Worm (Caenorhabditis elegans) whole organism, L2 larva: ENCODE data around the gene srw-84.

Source experiments
- C34F6.9 ChIP-seq: fragments of 150-350 bp; optimal IDR thresholded peaks from 2 replicates; lab custom pipeline; 2014; ENCODE audit warnings: missing biosample characterization, missing genetic modification characterization
- F13H6.1 ChIP-seq: sonication (generic microtip); optimal IDR thresholded peaks from 2 replicates; lab custom pipeline; 2016; ENCODE audit warnings: missing genetic modification characterization, missing compliant biosample characterization
- R02D3.7 ChIP-seq: fragments of 150-350 bp; optimal IDR thresholded peaks from 2 replicates; lab custom pipeline; 2014; ENCODE audit warnings: missing biosample characterization, missing genetic modification characterization
- Y55F3AM.14 ChIP-seq: fragments of 200-800 bp; sonication (Bioruptor generic); optimal IDR thresholded peaks from 2 replicates; lab custom pipeline; 2018; ENCODE audit warnings: mild to moderate bottlenecking, missing genetic modification characterization, missing compliant biosample characterization
- blmp-1 ChIP-seq: sonication (generic microtip); optimal IDR thresholded peaks from 2 replicates; lab custom pipeline; 2017; ENCODE audit warnings: missing genetic modification characterization, mild to moderate bottlenecking, missing compliant biosample characterization, antibody characterized with exemption, moderate library complexity; ENCODE audit not compliant: insufficient read depth
- crh-2 ChIP-seq: sonication (generic microtip); optimal IDR thresholded peaks from 2 replicates; lab custom pipeline; 2017; ENCODE audit warnings: missing biosample characterization, missing genetic modification characterization
- egl-27 ChIP-seq: sonication (generic microtip); optimal IDR thresholded peaks from 3 replicates; lab custom pipeline; 2017; ENCODE audit warnings: missing biosample characterization, missing genetic modification reagents, missing genetic modification characterization
- fos-1 ChIP-seq: fragments of 150-350 bp; optimal IDR thresholded peaks from 2 replicates; lab custom pipeline; 2014; ENCODE audit warnings: missing biosample characterization, missing genetic modification characterization
- gmeb-1 ChIP-seq: fragments of 150-350 bp; optimal IDR thresholded peaks from 2 replicates; lab custom pipeline; 2014; ENCODE audit warnings: missing biosample characterization, missing genetic modification characterization
- lin-39 ChIP-seq: fragments of 150-350 bp; optimal IDR thresholded peaks from 2 replicates; lab custom pipeline; 2014; ENCODE audit warnings: missing biosample characterization, missing genetic modification reagents, missing genetic modification characterization
- lsy-2 ChIP-seq, 2 experiments: fragments of 150-350 bp in 1 of 2; sonication (generic microtip) in 1 of 2; optimal IDR thresholded peaks; 2 replicates each; lab custom pipeline; 2014 to 2017; ENCODE audit warnings: missing biosample characterization in 2 of 2, missing genetic modification characterization in 2 of 2
- mbf-1 ChIP-seq: sonication (generic microtip); optimal IDR thresholded peaks from 2 replicates; lab custom pipeline; 2017; ENCODE audit warnings: missing biosample characterization, missing genetic modification characterization
- mdl-1 ChIP-seq, 2 experiments: fragments of 150-350 bp in 1 of 2; sonication (generic microtip) in 1 of 2; optimal IDR thresholded peaks; 2 replicates each; lab custom pipeline; 2017; ENCODE audit warnings: missing biosample characterization in 2 of 2, missing genetic modification characterization in 2 of 2
- nhr-10 ChIP-seq: sonication (generic microtip); optimal IDR thresholded peaks from 2 replicates; lab custom pipeline; 2017; ENCODE audit warnings: missing biosample characterization, missing genetic modification characterization
- nhr-129 ChIP-seq: fragments of 150-350 bp; optimal IDR thresholded peaks from 2 replicates; lab custom pipeline; 2014; ENCODE audit warnings: missing biosample characterization, missing genetic modification characterization
- nhr-21 ChIP-seq: fragments of 150-350 bp; optimal IDR thresholded peaks from 2 replicates; lab custom pipeline; 2014; ENCODE audit warnings: missing biosample characterization, missing genetic modification characterization
- nhr-237 ChIP-seq: fragments of 150-350 bp; optimal IDR thresholded peaks from 2 replicates; lab custom pipeline; 2014; ENCODE audit warnings: missing biosample characterization, missing genetic modification characterization
- nhr-25 ChIP-seq: fragments of 150-350 bp; sonication (generic microtip); optimal IDR thresholded peaks from 3 replicates; lab custom pipeline; 2014; ENCODE audit warnings: missing biosample characterization, missing genetic modification characterization
- skn-1 ChIP-seq: sonication (generic microtip); optimal IDR thresholded peaks from 2 replicates; lab custom pipeline; 2017; ENCODE audit warnings: missing biosample characterization, missing genetic modification characterization
- sma-3 ChIP-seq: sonication (generic microtip); optimal IDR thresholded peaks from 2 replicates; lab custom pipeline; 2016; ENCODE audit warnings: missing genetic modification reagents, missing genetic modification characterization, missing compliant biosample characterization
- sma-9 ChIP-seq, 2 experiments: fragments of 150-350 bp in 1 of 2; sonication (generic microtip) in 1 of 2; optimal IDR thresholded peaks; 2 replicates each; lab custom pipeline; 2014 to 2016; ENCODE audit warnings: missing genetic modification characterization in 2 of 2, mild to moderate bottlenecking in 1 of 2, missing biosample characterization in 1 of 2, missing compliant biosample characterization in 1 of 2, missing genetic modification reagents in 1 of 2, moderate library complexity in 1 of 2
- snpc-4 ChIP-seq: fragments of 150-350 bp; optimal IDR thresholded peaks from 2 replicates; lab custom pipeline; 2014; ENCODE audit warnings: missing biosample characterization, missing genetic modification characterization
- unc-55 ChIP-seq: fragments of 150-350 bp; sonication (generic microtip); optimal IDR thresholded peaks from 3 replicates; lab custom pipeline; 2014; ENCODE audit warnings: missing biosample characterization, missing genetic modification reagents, missing genetic modification characterization
- unc-62 ChIP-seq: fragments of 150-350 bp; optimal IDR thresholded peaks from 2 replicates; lab custom pipeline; 2014; ENCODE audit warnings: missing biosample characterization, missing genetic modification reagents, missing genetic modification characterization
- zag-1 ChIP-seq: fragments of 150-350 bp; optimal IDR thresholded peaks from 2 replicates; lab custom pipeline; 2014; ENCODE audit warnings: missing biosample characterization, missing genetic modification characterization
- ztf-11 ChIP-seq: sonication (generic microtip); optimal IDR thresholded peaks from 2 replicates; lab custom pipeline; 2017; ENCODE audit warnings: missing biosample characterization, missing genetic modification characterization
- ztf-4 ChIP-seq: fragments of 150-350 bp; optimal IDR thresholded peaks from 2 replicates; lab custom pipeline; 2014; ENCODE audit warnings: missing biosample characterization, missing genetic modification characterization

Gene srw-84

DNA sequence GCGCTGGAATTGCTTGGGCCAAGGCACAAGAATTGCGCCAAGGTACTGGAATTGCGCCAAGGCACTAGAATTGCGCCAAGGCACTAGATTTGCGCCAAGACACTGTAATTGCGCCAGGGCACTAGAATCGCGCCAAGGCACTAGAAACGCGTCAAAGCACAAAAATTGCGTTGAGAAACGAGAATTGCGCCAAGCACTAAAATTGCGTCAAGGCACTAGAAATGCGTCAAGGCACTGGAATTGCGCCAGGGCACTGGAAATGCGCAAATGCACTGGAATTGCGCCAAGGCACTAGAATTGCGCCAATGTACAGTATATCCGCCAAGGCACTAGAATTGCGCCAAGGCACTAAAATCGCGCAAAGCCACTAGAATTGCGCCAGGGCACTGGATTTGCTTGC, 9.3 kb upstream of the srw-84 start:
- TF ChIP-seq sma-9 (GFP tag; optimal IDR thresholded peaks at IDR 0.05; lab: Kevin White, UChicago): no peak
- TF ChIP-seq sma-9 (tag; optimal IDR thresholded peaks at IDR 0.05; lab: Kevin White, UChicago): no peak

DNA sequence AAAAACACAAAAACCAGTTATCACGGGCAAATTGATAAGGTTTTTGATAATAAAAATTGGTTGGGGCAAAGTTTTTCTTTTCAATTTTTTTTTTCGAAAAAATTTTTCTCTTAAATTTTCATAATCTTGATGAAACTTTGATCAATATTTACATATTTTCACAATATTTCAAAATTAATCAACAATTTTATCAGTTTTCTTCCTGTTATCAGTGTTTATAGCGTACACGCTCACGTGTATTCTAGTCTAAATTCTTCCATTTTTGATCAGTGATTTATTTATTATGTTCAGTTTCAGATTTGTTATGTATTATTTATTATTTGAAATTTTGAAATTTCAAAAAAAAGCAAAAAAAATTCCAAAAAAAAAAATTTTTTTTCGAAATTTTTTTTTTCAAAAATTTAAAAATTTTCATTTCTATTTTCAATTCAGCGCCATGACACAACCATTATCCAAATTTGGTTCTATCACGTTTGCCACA, 4.0 kb upstream of the srw-84 start, which contains the start of gene nceh-1:
Gene nceh-1 (plus strand): TSS at position 431 of the 481 bp plus-strand sequence.
- TF ChIP-seq fos-1 (peak; percentile 42), zag-1 (tag; lab: Kevin White, UChicago) (no peak), ztf-11 (tag; lab: Kevin White, UChicago) (no peak)
- TF ChIP-seq, all 48 proteins: peak for 1

DNA sequence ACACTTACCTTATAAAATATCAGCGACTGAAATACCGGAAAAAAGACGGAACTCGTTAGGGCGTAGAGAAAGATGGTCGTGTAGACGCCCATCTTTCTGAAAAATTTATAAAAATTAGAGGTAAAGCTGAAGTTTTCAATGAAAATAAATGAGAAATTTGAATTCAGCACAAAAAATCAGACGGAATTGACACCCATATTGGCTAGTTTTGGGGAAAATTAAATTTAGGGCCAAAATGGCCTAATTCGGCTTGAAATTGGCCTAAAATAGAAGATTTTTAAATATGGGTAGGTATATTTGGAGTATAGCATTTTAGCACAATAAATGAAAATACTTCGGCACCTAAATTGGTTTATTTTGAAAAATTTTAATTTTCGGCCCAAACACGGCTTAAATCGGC, 9.0 kb downstream of the srw-84 start, which contains the start of gene slcr-46.2:
Gene slcr-46.2 (minus strand): TSS at position 101 of the 400 bp plus-strand sequence.
- no peak for TF ChIP-seq snpc-4 (tag; lab: Kevin White, UChicago)
- no peak for TF ChIP-seq nhr-237 (tag; lab: Kevin White, UChicago)
- no peak for TF ChIP-seq ztf-4 (tag; lab: Kevin White, UChicago)
- TF ChIP-seq mbf-1 (tag; lab: Kevin White, UChicago): no peak
- TF ChIP-seq skn-1: no peak
- no peak for TF ChIP-seq sma-3 (GFP tag; lab: Kevin White, UChicago)
- TF ChIP-seq blmp-1 (tag; lab: Kevin White, UChicago): no peak

ce11 chrV:19391242-19391641, 10.2 kb downstream of the srw-84 start:
- TF ChIP-seq lsy-2 (tag; optimal IDR thresholded peaks at IDR 0.05; lab: Kevin White, UChicago) (peak in 1 of 2 experiments; percentile 33), C34F6.9 (peak; percentile 20), crh-2 (tag; lab: Kevin White, UChicago) (peak; percentile 14), gmeb-1 (no peak), unc-55 (GFP tag; lab: Kevin White, UChicago) (peak; percentile 57), nhr-129 (tag; lab: Kevin White, UChicago) (peak; percentile 10)

ce11 chrV:19394750-19395149, 13.7 kb downstream of the srw-84 start, which contains the start of gene C25F9.8:
Gene C25F9.8 (plus strand): TSS chrV:19395050.
- no peak for TF ChIP-seq R02D3.7 (tag; lab: Kevin White, UChicago)
- TF ChIP-seq nhr-10: no peak
- no peak for TF ChIP-seq lin-39
- TF ChIP-seq nhr-21 (tag; lab: Kevin White, UChicago): no peak
- TF ChIP-seq gmeb-1: no peak
- TF ChIP-seq unc-55 (GFP tag; lab: Kevin White, UChicago): no peak
- TF ChIP-seq nhr-25 (tag; lab: Kevin White, UChicago): no peak
- no peak for TF ChIP-seq F13H6.1 (tag; lab: Kevin White, UChicago)
- TF ChIP-seq Y55F3AM.14: no peak
- TF ChIP-seq mdl-1 (tag; optimal IDR thresholded peaks at IDR 0.05; lab: Kevin White, UChicago): no peak
- TF ChIP-seq egl-27: no peak
- no peak for TF ChIP-seq unc-62 (GFP tag; lab: Kevin White, UChicago)

DNA sequence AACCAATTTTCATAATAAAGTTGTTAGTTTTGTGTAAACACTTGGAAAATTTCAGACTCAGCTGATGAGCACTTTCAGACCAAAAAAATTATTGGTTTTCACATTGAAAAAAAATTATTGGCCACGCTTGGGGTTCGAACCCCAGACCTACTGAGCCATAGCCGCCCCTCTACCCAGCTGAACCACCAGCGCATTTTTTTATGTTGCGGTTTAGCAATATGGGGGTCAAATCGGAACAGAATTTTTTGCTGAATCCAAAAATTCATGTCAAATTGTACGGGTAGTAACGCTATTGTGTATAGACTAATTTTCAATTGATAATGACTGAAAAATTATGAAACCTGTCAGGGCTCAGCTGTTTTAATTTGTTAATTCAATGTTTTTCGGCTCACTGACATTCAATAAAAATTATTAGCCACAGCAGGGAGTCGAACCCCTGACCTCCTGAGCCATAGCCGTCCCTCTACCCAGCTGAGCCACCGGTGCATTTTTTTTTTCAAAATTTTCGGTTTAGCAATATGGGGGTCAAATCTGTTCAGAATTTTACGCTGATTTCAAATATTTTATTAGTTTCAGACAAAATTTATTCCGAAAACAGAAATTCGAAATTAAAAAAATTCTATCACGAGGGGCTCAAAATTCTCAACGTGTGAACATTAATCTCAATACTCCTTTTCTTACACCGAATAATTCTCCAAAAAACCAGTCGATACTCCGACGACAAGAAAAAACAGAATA, 15.7 kb downstream of the srw-84 start:
- TF ChIP-seq unc-62 (GFP tag; lab: Kevin White, UChicago) (no peak), fos-1 (no peak)

- no peak for TF ChIP-seq F13H6.1 (tag; lab: Kevin White, UChicago)
- no peak for TF ChIP-seq egl-27
Measured at ce11 chrV:19398396-19398795, 17.3 kb downstream of the srw-84 start.
